Fruit fly (Drosophila melanogaster): ENCODE results near the gene CG31715.
A peak's percentile ranks its signal among the peaks of the same experiment; 100 is the strongest.

Gene CG31715

dm6 chr2L:10386824-10387223, 45.4 kb downstream of the CG31715 start:
- TF ChIP-seq br (GFP tag; optimal IDR thresholded peaks at IDR 0.05) (no peak), psq (GFP tag; optimal IDR thresholded peaks at IDR 0.05) (no peak), Mio (GFP tag; optimal IDR thresholded peaks at IDR 0.05) (no peak), fru (GFP tag; optimal IDR thresholded peaks at IDR 0.05) (no peak), Sp1 (GFP tag; optimal IDR thresholded peaks at IDR 0.05) (no peak), Abd-B (GFP tag; optimal IDR thresholded peaks at IDR 0.05) (no peak), brk (GFP tag; optimal IDR thresholded peaks at IDR 0.05) (no peak), ey (GFP tag; optimal IDR thresholded peaks at IDR 0.05) (no peak), Dif (GFP tag; optimal IDR thresholded peaks at IDR 0.05; ENCODE audit: partially characterized antibody) (no peak), Rel (GFP tag; optimal IDR thresholded peaks at IDR 0.05) (no peak), Rel (tag; optimal IDR thresholded peaks at IDR 0.05) (no peak), CrebA (GFP tag; optimal IDR thresholded peaks at IDR 0.05; ENCODE audit: borderline replicate concordance) (no peak), sv (GFP tag; optimal IDR thresholded peaks at IDR 0.05) (no peak), Vsx2 (GFP tag; optimal IDR thresholded peaks at IDR 0.05; ENCODE audit: partially characterized antibody) (no peak), Hr83 (GFP tag; optimal IDR thresholded peaks at IDR 0.05; ENCODE audit: poor library complexity, severe bottlenecking) (no peak)

DNA sequence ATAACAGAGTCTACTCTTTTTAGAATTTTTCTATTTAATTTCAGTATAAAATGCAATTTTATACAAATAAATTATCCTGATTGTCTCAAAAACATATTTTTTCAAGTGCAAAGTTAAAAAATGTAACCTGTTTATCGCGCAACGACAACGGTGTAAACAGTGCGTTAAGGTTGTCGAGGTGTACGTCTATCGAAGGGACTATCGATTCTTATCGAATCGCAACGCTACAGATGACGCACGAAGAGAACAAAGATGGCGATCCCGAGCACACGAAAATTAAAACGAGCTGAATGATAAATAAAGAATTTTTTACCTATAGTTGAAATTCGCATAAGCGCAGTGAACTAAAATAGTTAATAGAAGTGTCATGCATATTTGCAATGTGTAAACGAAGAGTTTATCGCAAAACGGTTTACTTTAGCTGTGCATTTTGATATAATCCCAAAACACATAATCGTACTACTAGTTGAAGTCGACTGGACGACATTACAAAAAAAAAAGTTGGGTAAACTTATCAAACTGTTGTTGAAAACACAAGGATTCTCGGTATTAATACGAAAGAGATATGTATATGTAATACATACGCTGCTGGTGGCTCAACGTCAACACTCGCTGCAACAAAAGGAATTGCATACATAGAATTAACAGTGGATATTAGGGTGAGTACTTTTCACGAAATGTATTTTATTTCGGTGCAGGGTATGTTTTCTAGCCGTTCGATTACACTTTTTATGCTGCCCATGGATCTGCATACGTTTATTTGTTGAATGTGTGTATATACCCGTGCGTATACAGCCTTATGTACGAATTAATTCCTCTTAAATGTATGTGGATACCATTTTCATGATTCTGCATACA, 46.7 kb downstream of the CG31715 start, which contains the start of gene da:
Gene da (plus strand): TSS at position 237 of the 858 bp plus-strand sequence.
- TF ChIP-seq fru (GFP tag; optimal IDR thresholded peaks at IDR 0.05) = peak; percentile 39
- peak; percentile 55 for TF ChIP-seq rgr (GFP tag; optimal IDR thresholded peaks at IDR 0.05)
- no peak for TF ChIP-seq Vsx2 (GFP tag; optimal IDR thresholded peaks at IDR 0.05; ENCODE audit: partially characterized antibody)
- no peak for TF ChIP-seq jim (GFP tag; optimal IDR thresholded peaks at IDR 0.05)
- TF ChIP-seq CG32264 (GFP tag; optimal IDR thresholded peaks at IDR 0.05) = no peak
- TF ChIP-seq dmrt93B (GFP tag; optimal IDR thresholded peaks at IDR 0.05) = no peak
- no peak for TF ChIP-seq Dif (GFP tag; optimal IDR thresholded peaks at IDR 0.05; ENCODE audit: partially characterized antibody)
- TF ChIP-seq h (GFP tag; optimal IDR thresholded peaks at IDR 0.05) = peak; percentile 56
- TF ChIP-seq CrebA (GFP tag; optimal IDR thresholded peaks at IDR 0.05; ENCODE audit: borderline replicate concordance) = no peak
- TF ChIP-seq br (GFP tag; optimal IDR thresholded peaks at IDR 0.05) = no peak
- TF ChIP-seq lola (GFP tag; optimal IDR thresholded peaks at IDR 0.05) = peak; percentile 69
- peak; percentile 12 for TF ChIP-seq CG9705 (GFP tag; optimal IDR thresholded peaks at IDR 0.05)
- peak; percentile 64 for TF ChIP-seq woc (GFP tag; optimal IDR thresholded peaks at IDR 0.05)
- TF ChIP-seq GATAd (GFP tag; optimal IDR thresholded peaks at IDR 0.05) = no peak
- TF ChIP-seq Hr78 (GFP tag; optimal IDR thresholded peaks at IDR 0.05) = no peak
- TF ChIP-seq HLH106 (tag; optimal IDR thresholded peaks at IDR 0.05) = peak; percentile 61
- TF ChIP-seq dsf (GFP tag; optimal IDR thresholded peaks at IDR 0.05; ENCODE audit: borderline replicate concordance) = no peak
- no peak for TF ChIP-seq brk (GFP tag; optimal IDR thresholded peaks at IDR 0.05)
- TF ChIP-seq ey (GFP tag; optimal IDR thresholded peaks at IDR 0.05) = peak; percentile 33
- TF ChIP-seq Sp1 (GFP tag; optimal IDR thresholded peaks at IDR 0.05) = peak; percentile 47
- peak; percentile 94 for TF ChIP-seq N (GFP tag; optimal IDR thresholded peaks at IDR 0.05)
- no peak for TF ChIP-seq Hr83 (GFP tag; optimal IDR thresholded peaks at IDR 0.05; ENCODE audit: poor library complexity, severe bottlenecking)
- TF ChIP-seq Dfd (GFP tag; optimal IDR thresholded peaks at IDR 0.05) = no peak
- TF ChIP-seq sv (GFP tag; optimal IDR thresholded peaks at IDR 0.05) = peak; percentile 15
- no peak for TF ChIP-seq OdsH (GFP tag; optimal IDR thresholded peaks at IDR 0.05)
- TF ChIP-seq Hnf4 (GFP tag; optimal IDR thresholded peaks at IDR 0.05) = peak; percentile 52
- TF ChIP-seq Abd-B (GFP tag; optimal IDR thresholded peaks at IDR 0.05) = no peak
- TF ChIP-seq tai (GFP tag; optimal IDR thresholded peaks at IDR 0.05) = no peak
- peak; percentile 31 for TF ChIP-seq sage (GFP tag; optimal IDR thresholded peaks at IDR 0.05)
- peak; percentile 56 for TF ChIP-seq Jra (GFP tag; optimal IDR thresholded peaks at IDR 0.05)
- TF ChIP-seq Rel (GFP tag; optimal IDR thresholded peaks at IDR 0.05) = no peak
- TF ChIP-seq Rel (tag; optimal IDR thresholded peaks at IDR 0.05) = peak; percentile 39
- TF ChIP-seq usp (GFP tag; optimal IDR thresholded peaks at IDR 0.05) = no peak
- TF ChIP-seq Mio (GFP tag; optimal IDR thresholded peaks at IDR 0.05) = no peak
- peak in 1 of 2 experiments; percentile 24 for TF ChIP-seq foxo (GFP tag; optimal IDR thresholded peaks at IDR 0.05)
- no peak for TF ChIP-seq pan (optimal IDR thresholded peaks at IDR 0.05)
- no peak for TF ChIP-seq Myc (optimal IDR thresholded peaks at IDR 0.05)
- no peak for TF ChIP-seq dl (GFP tag; optimal IDR thresholded peaks at IDR 0.05; ENCODE audit: insufficient read depth in 1 of 2, partially characterized antibody in 2 of 2)
- TF ChIP-seq psq (GFP tag; optimal IDR thresholded peaks at IDR 0.05) = peak; percentile 8

All from whole organism, wandering third instar larva.